Worm (Caenorhabditis elegans): ENCODE data around the gene tag-275.

tag-275 gene

DNA sequence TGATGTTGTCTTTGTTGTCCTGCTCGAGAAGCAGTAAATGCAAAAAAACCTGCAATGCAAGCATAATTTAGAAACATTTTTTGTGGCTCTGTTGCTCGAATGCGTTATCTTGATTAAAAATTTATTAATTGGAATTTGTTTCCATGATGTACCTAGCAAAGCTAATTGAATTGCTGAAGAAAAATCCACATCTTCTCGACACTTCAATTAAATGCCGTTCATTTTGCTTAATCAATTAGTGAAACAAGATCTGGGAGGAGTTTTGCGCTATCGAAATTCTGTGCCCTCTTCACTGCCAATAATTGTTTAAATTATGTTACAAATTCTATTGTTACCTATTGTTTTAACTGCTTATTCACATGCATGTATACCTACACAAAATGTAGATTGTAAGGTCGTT is 25.5 kb upstream of the tag-275 start, which contains the start of gene T25B2.3:
T25B2.3 (plus strand) TSS at position 301 of the 400 bp plus-strand sequence.
- no peak for TF ChIP-seq hlh-13 (GFP tag; optimal IDR thresholded peaks at IDR 0.05)
- TF ChIP-seq odd-2 (tag; optimal IDR thresholded peaks at IDR 0.05) = no peak
- no peak for TF ChIP-seq pqm-1 (tag; optimal IDR thresholded peaks at IDR 0.05)
- no peak for TF ChIP-seq C38D4.7 (GFP tag; optimal IDR thresholded peaks at IDR 0.05)
- no peak for TF ChIP-seq ceh-22 (tag; optimal IDR thresholded peaks at IDR 0.05)
- TF ChIP-seq ztf-16 (tag; optimal IDR thresholded peaks at IDR 0.05) = no peak
- no peak for TF ChIP-seq pat-9 (tag; optimal IDR thresholded peaks at IDR 0.05)
- TF ChIP-seq pax-1 (tag; optimal IDR thresholded peaks at IDR 0.05) = no peak
- TF ChIP-seq ceh-19 (GFP tag; optimal IDR thresholded peaks at IDR 0.05) = no peak
- no peak for TF ChIP-seq ceh-6 (GFP tag; optimal IDR thresholded peaks at IDR 0.05)
- no peak for TF ChIP-seq nhr-232 (tag; optimal IDR thresholded peaks at IDR 0.05)
- TF ChIP-seq ref-2 (tag; optimal IDR thresholded peaks at IDR 0.05) = no peak
- TF ChIP-seq pha-2 (tag; optimal IDR thresholded peaks at IDR 0.05) = no peak
- TF ChIP-seq npax-4 (tag; optimal IDR thresholded peaks at IDR 0.05) = no peak
- TF ChIP-seq pag-3 (tag; optimal IDR thresholded peaks at IDR 0.05; ENCODE audit: borderline replicate concordance) = no peak

DNA sequence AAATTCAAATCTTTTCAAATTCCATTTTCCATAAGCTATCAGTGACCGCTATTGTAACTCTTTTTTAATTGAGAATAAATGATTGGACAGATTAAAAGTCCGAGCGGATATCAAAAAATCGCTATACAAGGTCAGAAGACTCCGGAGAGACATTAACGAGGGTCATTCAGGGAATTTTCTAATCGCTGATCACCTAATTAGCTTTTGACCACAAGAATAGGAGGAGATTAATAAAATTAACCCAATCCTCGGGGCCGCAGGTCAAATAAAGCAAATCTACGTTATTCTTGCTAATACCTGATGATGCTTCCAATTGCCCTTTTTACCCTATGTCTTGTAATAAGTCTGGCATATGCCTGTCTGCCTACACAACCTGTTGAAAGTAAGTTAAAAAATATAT is 23.3 kb upstream of the tag-275 start, which contains the start of gene T25B2.1:
T25B2.1 (plus strand) TSS at position 301 of the 400 bp plus-strand sequence.
- no peak for TF ChIP-seq unc-3 (GFP tag; conservative IDR thresholded peaks at IDR 0.05)
- TF ChIP-seq unc-3 (tag; optimal IDR thresholded peaks at IDR 0.05) = no peak
- TF ChIP-seq pag-3 (tag; optimal IDR thresholded peaks at IDR 0.05; ENCODE audit: borderline replicate concordance) = no peak
- TF ChIP-seq syd-9 (tag; optimal IDR thresholded peaks at IDR 0.05) = no peak
- no peak for TF ChIP-seq ceh-45 (GFP tag; IDR thresholded peaks at IDR 0.05)
- no peak for TF ChIP-seq ceh-6 (GFP tag; optimal IDR thresholded peaks at IDR 0.05)
- no peak for TF ChIP-seq sox-2 (GFP tag; IDR thresholded peaks at IDR 0.05)
- no peak for TF ChIP-seq C38D4.7 (GFP tag; optimal IDR thresholded peaks at IDR 0.05)
- TF ChIP-seq hlh-30 (tag; optimal IDR thresholded peaks at IDR 0.05; ENCODE audit: insufficient read depth) = no peak
- TF ChIP-seq zip-5 (tag; optimal IDR thresholded peaks at IDR 0.05) = no peak
- no peak for TF ChIP-seq hlh-6 (tag; optimal IDR thresholded peaks at IDR 0.05)
- no peak for TF ChIP-seq fkh-10 (GFP tag; optimal IDR thresholded peaks at IDR 0.05)
- TF ChIP-seq lin-11 (tag; optimal IDR thresholded peaks at IDR 0.05) = no peak
- TF ChIP-seq unc-55 (GFP tag; optimal IDR thresholded peaks at IDR 0.05) = no peak
- TF ChIP-seq tbx-7 (tag; optimal IDR thresholded peaks at IDR 0.05) = no peak

DNA sequence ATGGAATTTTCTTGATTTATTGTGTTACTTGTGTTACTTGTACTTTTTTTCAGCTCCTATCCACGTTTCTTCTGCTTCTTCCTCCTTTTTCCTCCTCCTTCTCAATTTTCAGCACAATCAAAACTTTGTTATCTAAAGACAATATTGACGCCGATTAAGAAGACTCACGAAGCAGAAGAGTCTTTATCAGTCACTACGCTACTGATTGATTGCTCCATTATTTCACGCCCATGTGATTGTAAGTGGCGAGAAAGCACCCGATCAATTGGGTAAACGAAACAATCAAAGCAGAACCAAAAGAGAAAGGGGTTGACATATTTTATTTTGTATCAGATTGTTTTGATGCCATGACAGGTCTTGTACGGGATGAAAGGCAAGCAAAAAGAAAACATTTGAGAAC is 18.9 kb upstream of the tag-275 start, which contains the start of gene T25B2.2:
T25B2.2 (plus strand) TSS at position 392 of the 400 bp plus-strand sequence.
- TF ChIP-seq elt-2 (tag; optimal IDR thresholded peaks at IDR 0.05) (peak; percentile 88), pax-1 (tag; optimal IDR thresholded peaks at IDR 0.05) (no peak)

DNA sequence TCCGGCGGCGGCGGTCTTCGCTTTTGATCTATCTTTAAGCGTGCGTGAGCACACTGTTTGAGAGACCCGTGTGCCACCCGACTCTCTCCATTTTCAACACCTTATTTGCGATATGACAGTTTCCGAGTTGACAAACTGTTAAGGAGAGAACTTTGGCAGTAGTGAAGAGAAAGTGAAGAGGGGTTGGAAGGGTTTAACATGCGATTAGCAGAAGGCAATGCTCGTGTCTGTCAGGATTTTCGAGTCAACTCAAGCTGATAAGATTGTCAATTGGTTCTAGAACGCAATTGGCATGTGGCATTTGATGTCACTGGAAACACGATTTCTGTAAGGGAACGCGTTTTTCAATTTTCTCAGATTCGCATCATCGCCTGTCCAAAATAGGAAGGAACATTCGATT is 17.0 kb upstream of the tag-275 start:
- TF ChIP-seq dmd-4 (tag; optimal IDR thresholded peaks at IDR 0.05; ENCODE audit: borderline replicate concordance) (no peak), ceh-6 (GFP tag; optimal IDR thresholded peaks at IDR 0.05) (no peak), ttx-3 (tag; optimal IDR thresholded peaks at IDR 0.05) (no peak), hlh-13 (GFP tag; optimal IDR thresholded peaks at IDR 0.05) (no peak), unc-3 (GFP tag; conservative IDR thresholded peaks at IDR 0.05) (no peak), unc-3 (tag; optimal IDR thresholded peaks at IDR 0.05) (no peak), gmeb-2 (tag; optimal IDR thresholded peaks at IDR 0.05) (no peak), ceh-18 (tag; optimal IDR thresholded peaks at IDR 0.05) (no peak), ref-2 (tag; optimal IDR thresholded peaks at IDR 0.05) (no peak), lim-6 (tag; optimal IDR thresholded peaks at IDR 0.05) (no peak), pax-1 (tag; optimal IDR thresholded peaks at IDR 0.05) (no peak)

DNA sequence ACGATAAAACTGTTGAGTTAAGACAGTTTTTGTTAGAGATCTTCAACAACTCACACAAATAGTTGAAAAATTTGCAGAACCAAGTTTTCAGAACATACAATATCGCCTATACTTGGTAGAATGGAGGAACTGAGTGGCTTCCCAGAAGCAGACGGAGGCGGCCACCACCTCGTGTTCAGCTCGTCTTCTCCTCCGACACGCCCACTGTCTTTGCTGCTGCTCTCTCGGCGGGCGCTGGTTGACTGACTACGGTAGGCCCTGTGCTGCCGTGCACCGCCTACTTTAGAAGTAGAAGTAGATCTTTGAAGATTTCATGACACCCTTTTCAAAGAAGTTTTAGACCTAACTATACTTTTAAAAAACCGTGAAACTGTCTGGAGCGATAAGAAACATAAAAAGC is 11.7 kb upstream of the tag-275 start:
- TF ChIP-seq ceh-2 (tag; optimal IDR thresholded peaks at IDR 0.05) = no peak
- no peak for TF ChIP-seq zip-5 (tag; optimal IDR thresholded peaks at IDR 0.05)
- no peak for TF ChIP-seq ahr-1 (tag; optimal IDR thresholded peaks at IDR 0.05)
- TF ChIP-seq nhr-11 (tag; optimal IDR thresholded peaks at IDR 0.05) = no peak
- TF ChIP-seq hlh-13 (GFP tag; optimal IDR thresholded peaks at IDR 0.05) = no peak
- TF ChIP-seq lim-6 (tag; optimal IDR thresholded peaks at IDR 0.05) = no peak

Measured in whole organism, late embryonic.